Fruit fly (Drosophila melanogaster) whole organism, prepupa: Measurements from ENCODE around the gene Rab1.

Experiments used
- Blimp-1 ChIP-seq: fragments of 200-800 bp; sonication (Bioruptor generic); optimal IDR thresholded peaks from 3 replicates; lab custom pipeline; 2017; ENCODE audit warnings: missing biosample characterization, missing genetic modification characterization, mild to moderate bottlenecking, moderate library complexity, missing genetic modification reagents
- CG15336 ChIP-seq: fragments of 200-800 bp; sonication (Bioruptor generic); IDR thresholded peaks from 2 replicates; pipeline ENCODE4 v1.3.6; 2022; ENCODE audit warnings: missing biosample characterization, missing genetic modification characterization
- CG3919 ChIP-seq: fragments of 200-800 bp; sonication (Bioruptor generic); optimal IDR thresholded peaks from 3 replicates; lab custom pipeline; 2016; ENCODE audit warnings: missing biosample characterization, missing genetic modification characterization
- CG6276 ChIP-seq: fragments of 200-800 bp; sonication (Bioruptor generic); optimal IDR thresholded peaks from 2 replicates; lab custom pipeline; 2017; ENCODE audit warnings: missing biosample characterization, mild to moderate bottlenecking, missing genetic modification characterization
- CG7368 ChIP-seq: fragments of 200-800 bp; sonication (Bioruptor generic); optimal IDR thresholded peaks from 3 replicates; lab custom pipeline; 2016; ENCODE audit warnings: missing biosample characterization, missing genetic modification characterization
- CG9139 ChIP-seq: fragments of 200-800 bp; sonication (Bioruptor generic); optimal IDR thresholded peaks from 3 replicates; lab custom pipeline; 2017; ENCODE audit warnings: missing biosample characterization, mild to moderate bottlenecking, missing genetic modification characterization
- Eip75B ChIP-seq: fragments of 200-800 bp; sonication (Bioruptor generic); optimal IDR thresholded peaks from 3 replicates; lab custom pipeline; 2016; ENCODE audit warnings: missing biosample characterization, missing genetic modification characterization
- Ets96B ChIP-seq: fragments of 200-800 bp; optimal IDR thresholded peaks from 2 replicates; lab custom pipeline; 2019; ENCODE audit warnings: missing biosample characterization, mild to moderate bottlenecking, missing genetic modification characterization, moderate library complexity
- Hr38 ChIP-seq: sonication (Bioruptor generic); optimal IDR thresholded peaks from 2 replicates; lab custom pipeline; 2016; ENCODE audit warnings: missing biosample characterization, missing genetic modification characterization
- OdsH ChIP-seq: fragments of 200-800 bp; sonication (Bioruptor generic); optimal IDR thresholded peaks from 3 replicates; lab custom pipeline; 2016; ENCODE audit warnings: missing biosample characterization, missing genetic modification characterization
- Sox102F ChIP-seq: fragments of 200-800 bp; sonication (Bioruptor generic); optimal IDR thresholded peaks from 2 replicates; lab custom pipeline; 2016; ENCODE audit warnings: missing biosample characterization, mild to moderate bottlenecking, missing genetic modification characterization
- achi ChIP-seq: fragments of 200-800 bp; sonication (Bioruptor generic); optimal IDR thresholded peaks from 3 replicates; lab custom pipeline; 2016; ENCODE audit warnings: missing biosample characterization, missing genetic modification characterization
- cyc ChIP-seq: fragments of 200-800 bp; sonication (Bioruptor generic); optimal IDR thresholded peaks from 3 replicates; lab custom pipeline; 2016; ENCODE audit warnings: missing biosample characterization, missing genetic modification characterization
- fkh ChIP-seq: fragments of 200-800 bp; sonication (Bioruptor generic); optimal IDR thresholded peaks from 3 replicates; lab custom pipeline; 2017; ENCODE audit warnings: missing biosample characterization, mild to moderate bottlenecking, missing genetic modification characterization, moderate library complexity

DNA sequence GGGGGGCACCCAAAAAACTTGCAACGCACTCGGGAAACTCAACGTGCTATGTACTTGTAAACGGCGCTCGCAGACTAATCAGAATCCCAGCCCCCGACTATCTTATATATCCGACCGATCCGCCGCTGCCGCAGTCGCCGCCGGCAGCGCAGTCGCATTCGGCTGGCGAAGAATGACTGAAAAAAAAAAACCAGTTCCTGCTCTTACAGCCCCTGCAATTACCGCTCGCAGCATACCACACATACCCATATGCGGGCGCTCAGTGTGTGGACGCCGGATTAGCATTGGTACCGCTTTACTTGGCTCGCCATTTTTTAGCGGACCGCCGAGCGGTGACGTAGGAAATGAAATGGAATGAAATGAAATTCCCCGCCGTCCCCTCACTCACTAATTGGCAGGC, 31.8 kb downstream of the Rab1 start, which contains the start of gene e:
- TF ChIP-seq Blimp-1 (GFP tag; lab: Kevin White, UChicago) (no peak), Sox102F (GFP tag; lab: Kevin White, UChicago) (no peak), CG9139 (GFP tag; lab: Kevin White, UChicago) (no peak), achi (GFP tag; lab: Kevin White, UChicago) (no peak), CG15336 (GFP tag; lab: Robert Waterston, UW) (no peak), OdsH (no peak), Ets96B (tag; lab: Kevin White, UChicago) (no peak), CG7368 (no peak), Eip75B (GFP tag; lab: Kevin White, UChicago) (no peak), Hr38 (no peak), fkh (GFP tag; lab: Kevin White, UChicago) (no peak), CG3919 (GFP tag; lab: Kevin White, UChicago) (no peak), cyc (no peak), CG6276 (no peak)
